Fruit fly (Drosophila melanogaster) S2 (cell line): Measurements from ENCODE around the gene Or22a.

Source experiments
- CG8478 ChIP-seq: fragments of >200 bp; optimal IDR thresholded peaks from 2 replicates; lab custom pipeline; 2018
- CTCF ChIP-seq, 2 experiments: fragments of >200 bp; optimal IDR thresholded peaks; 2 replicates each; lab custom pipeline; 2018

dm6 chr2L:1556697-1557564 lies 36.6 kb downstream of the Or22a start:
- TF ChIP-seq CG8478 (lab: Kevin White, UChicago) = no peak
- TF ChIP-seq CTCF (optimal IDR thresholded peaks at IDR 0.05; lab: Kevin White, UChicago) = no peak
